Worm (Caenorhabditis elegans) whole organism, midembryonic: ENCODE data around the gene C44C10.11.

ENCODE experiments used
- T22C8.4 ChIP-seq: fragments of 200-800 bp; sonication (Bioruptor generic); IDR thresholded peaks from 2 replicates; pipeline ENCODE4 v1.3.6; 2022; ENCODE audit warnings: missing genetic modification characterization, missing compliant biosample characterization
- cog-1 ChIP-seq: sonication (generic microtip); optimal IDR thresholded peaks from 2 replicates; lab custom pipeline; 2016; ENCODE audit warnings: missing genetic modification characterization, missing compliant biosample characterization
- flt-1 ChIP-seq: fragments of 200-800 bp; sonication (Bioruptor generic); IDR thresholded peaks from 2 replicates; pipeline ENCODE4 v1.3.6; 2022; ENCODE audit warnings: missing genetic modification characterization, missing compliant biosample characterization
- klf-2 ChIP-seq: fragments of 200-800 bp; sonication (Bioruptor generic); conservative IDR thresholded peaks from 2 replicates; pipeline ENCODE4 v1.3.6; 2022; ENCODE audit warnings: missing genetic modification reagents, missing genetic modification characterization, missing compliant biosample characterization
- med-1 ChIP-seq: sonication (generic microtip); optimal IDR thresholded peaks from 2 replicates; lab custom pipeline; 2017; ENCODE audit warnings: missing genetic modification characterization, mild to moderate bottlenecking, missing compliant biosample characterization, antibody characterized with exemption, missing genetic modification reagents; ENCODE audit not compliant: insufficient read depth
- ref-1 ChIP-seq: fragments of 200-800 bp; sonication (Bioruptor generic); conservative IDR thresholded peaks from 2 replicates; pipeline ENCODE4 v1.3.6; 2022; ENCODE audit warnings: missing genetic modification reagents, missing genetic modification characterization, missing compliant biosample characterization
- tab-1 ChIP-seq: fragments of 200-800 bp; sonication (Bioruptor generic); IDR thresholded peaks from 2 replicates; pipeline ENCODE4 v1.3.6; 2022; ENCODE audit warnings: missing genetic modification characterization, missing compliant biosample characterization
- ztf-23 ChIP-seq: fragments of 200-800 bp; sonication (Bioruptor generic); IDR thresholded peaks from 2 replicates; pipeline ENCODE4 v1.3.6; 2022; ENCODE audit warnings: missing genetic modification reagents, missing genetic modification characterization, missing compliant biosample characterization
- ztf-29 ChIP-seq: fragments of 200-800 bp; sonication (Bioruptor generic); IDR thresholded peaks from 2 replicates; pipeline ENCODE4 v1.3.6; 2022; ENCODE audit warnings: missing genetic modification reagents, missing genetic modification characterization, missing compliant biosample characterization

The C44C10.11 gene

ce11 chrX:11710229-11710628 lies at the start of gene C44C10.11:
Gene C44C10.11, minus strand, starts transcription at chrX:11710343.
- TF ChIP-seq klf-2 (GFP tag; lab: Robert Waterston, UW) = no peak
- no peak for TF ChIP-seq ref-1
- TF ChIP-seq med-1 (GFP tag; lab: Kevin White, UChicago) = no peak

ce11 chrX:11758809-11759208 lies 48.7 kb upstream of the C44C10.11 start, which contains the start of gene lact-7:
Gene lact-7, plus strand, starts transcription at chrX:11759109.
- TF ChIP-seq flt-1 (GFP tag; lab: Robert Waterston, UW) = no peak
- no peak for TF ChIP-seq klf-2 (GFP tag; lab: Robert Waterston, UW)
- TF ChIP-seq T22C8.4 (GFP tag; lab: Robert Waterston, UW) = no peak
- TF ChIP-seq cog-1 (tag; lab: Kevin White, UChicago) = no peak
- TF ChIP-seq ztf-29 = no peak
- no peak for TF ChIP-seq ztf-23
- no peak for TF ChIP-seq med-1 (GFP tag; lab: Kevin White, UChicago)
- no peak for TF ChIP-seq ref-1
- no peak for TF ChIP-seq tab-1 (GFP tag; lab: Robert Waterston, UW)

- TF ChIP-seq ztf-29 (peak; percentile 90), klf-2 (GFP tag; lab: Robert Waterston, UW) (peak; percentile 83), T22C8.4 (GFP tag; lab: Robert Waterston, UW) (peak; percentile 85), med-1 (GFP tag; lab: Kevin White, UChicago) (peak; percentile 30), cog-1 (tag; lab: Kevin White, UChicago) (peak; percentile 74), tab-1 (GFP tag; lab: Robert Waterston, UW) (peak; percentile 92), ztf-23 (peak; percentile 88), ref-1 (peak; percentile 79), flt-1 (GFP tag; lab: Robert Waterston, UW) (peak; percentile 96)
Measured at ce11 chrX:11757666-11758065, 47.5 kb upstream of the C44C10.11 start.

- TF ChIP-seq ztf-29 = no peak
- no peak for TF ChIP-seq ztf-23
- no peak for TF ChIP-seq ref-1
- no peak for TF ChIP-seq klf-2 (GFP tag; lab: Robert Waterston, UW)
- no peak for TF ChIP-seq med-1 (GFP tag; lab: Kevin White, UChicago)
- no peak for TF ChIP-seq tab-1 (GFP tag; lab: Robert Waterston, UW)
- no peak for TF ChIP-seq cog-1 (tag; lab: Kevin White, UChicago)
- no peak for TF ChIP-seq T22C8.4 (GFP tag; lab: Robert Waterston, UW)
- TF ChIP-seq flt-1 (GFP tag; lab: Robert Waterston, UW) = no peak
Measured at ce11 chrX:11753155-11753554, 43.0 kb upstream of the C44C10.11 start.

- TF ChIP-seq ref-1 (no peak), flt-1 (GFP tag; lab: Robert Waterston, UW) (no peak), ztf-23 (no peak), med-1 (GFP tag; lab: Kevin White, UChicago) (no peak), klf-2 (GFP tag; lab: Robert Waterston, UW) (no peak), ztf-29 (no peak), cog-1 (tag; lab: Kevin White, UChicago) (no peak)
Measured at ce11 chrX:11752289-11752688, 42.1 kb upstream of the C44C10.11 start.

- TF ChIP-seq klf-2 (GFP tag; lab: Robert Waterston, UW) (no peak), med-1 (GFP tag; lab: Kevin White, UChicago) (no peak), ztf-23 (no peak), flt-1 (GFP tag; lab: Robert Waterston, UW) (no peak)
Measured at ce11 chrX:11745821-11746485, 35.8 kb upstream of the C44C10.11 start, which contains the start of gene C40H5.2. Gene C40H5.2, plus strand, starts transcription at chrX:11746076.

ce11 chrX:11743723-11744122 lies 33.6 kb upstream of the C44C10.11 start:
- TF ChIP-seq ref-1 (no peak), tab-1 (GFP tag; lab: Robert Waterston, UW) (no peak), ztf-29 (no peak), med-1 (GFP tag; lab: Kevin White, UChicago) (no peak), cog-1 (tag; lab: Kevin White, UChicago) (no peak), ztf-23 (no peak), klf-2 (GFP tag; lab: Robert Waterston, UW) (no peak), T22C8.4 (GFP tag; lab: Robert Waterston, UW) (no peak)

- no peak for TF ChIP-seq ref-1
- TF ChIP-seq ztf-23 = no peak
- TF ChIP-seq cog-1 (tag; lab: Kevin White, UChicago) = no peak
- no peak for TF ChIP-seq klf-2 (GFP tag; lab: Robert Waterston, UW)
- no peak for TF ChIP-seq flt-1 (GFP tag; lab: Robert Waterston, UW)
- TF ChIP-seq T22C8.4 (GFP tag; lab: Robert Waterston, UW) = no peak
- TF ChIP-seq ztf-29 = no peak
- TF ChIP-seq tab-1 (GFP tag; lab: Robert Waterston, UW) = no peak
- TF ChIP-seq med-1 (GFP tag; lab: Kevin White, UChicago) = no peak
Measured at ce11 chrX:11738602-11739100, 28.5 kb upstream of the C44C10.11 start, which contains the start of gene nspa-9. Gene nspa-9, plus strand, starts transcription at chrX:11739050.

- TF ChIP-seq klf-2 (GFP tag; lab: Robert Waterston, UW) = no peak
- no peak for TF ChIP-seq T22C8.4 (GFP tag; lab: Robert Waterston, UW)
- TF ChIP-seq ztf-29 = no peak
- no peak for TF ChIP-seq tab-1 (GFP tag; lab: Robert Waterston, UW)
- no peak for TF ChIP-seq flt-1 (GFP tag; lab: Robert Waterston, UW)
- no peak for TF ChIP-seq med-1 (GFP tag; lab: Kevin White, UChicago)
- no peak for TF ChIP-seq ztf-23
- TF ChIP-seq cog-1 (tag; lab: Kevin White, UChicago) = no peak
- TF ChIP-seq ref-1 = no peak
Measured at ce11 chrX:11737053-11737452, 26.9 kb upstream of the C44C10.11 start, which contains the start of gene D1053.3. Gene D1053.3, minus strand, starts transcription at chrX:11737153.
